Fruit fly (Drosophila melanogaster) whole organism, embryonic: ENCODE results near the gene udt.

ENCODE experiments used
- CG1024 ChIP-seq: fragments of 200-800 bp; sonication (Bioruptor generic); IDR thresholded peaks from 2 replicates; pipeline ENCODE4 v1.3.6; 2022; ENCODE audit warnings: missing biosample characterization, missing genetic modification characterization
- CG11456 ChIP-seq: fragments of 200-800 bp; sonication (Bioruptor generic); IDR thresholded peaks from 3 replicates; pipeline ENCODE4 v1.3.6; 2022; ENCODE audit warnings: missing biosample characterization, missing genetic modification characterization
- CG13123 ChIP-seq: fragments of 200-800 bp; sonication (Bioruptor generic); optimal IDR thresholded peaks from 2 replicates; lab custom pipeline; 2016; ENCODE audit warnings: missing biosample characterization, missing genetic modification characterization
- CG13287 ChIP-seq: fragments of 200-800 bp; sonication (Bioruptor generic); IDR thresholded peaks from 2 replicates; pipeline ENCODE4 v1.3.6; 2022; ENCODE audit warnings: missing biosample characterization, missing genetic modification characterization; ENCODE audit not compliant: partially characterized antibody
- CG15073 ChIP-seq: fragments of 200-800 bp; sonication (Bioruptor generic); optimal IDR thresholded peaks from 2 replicates; lab custom pipeline; 2016; ENCODE audit warnings: missing biosample characterization, missing genetic modification characterization
- CG16863 ChIP-seq: fragments of 200-800 bp; sonication (Bioruptor generic); optimal IDR thresholded peaks from 3 replicates; lab custom pipeline; 2016; ENCODE audit warnings: missing biosample characterization, missing genetic modification characterization
- CG17186 ChIP-seq: fragments of 200-800 bp; sonication (Bioruptor generic); optimal IDR thresholded peaks from 3 replicates; lab custom pipeline; 2017; ENCODE audit warnings: missing biosample characterization, missing genetic modification reagents, missing genetic modification characterization
- CG17328 ChIP-seq: fragments of 200-800 bp; sonication (Bioruptor generic); IDR thresholded peaks from 2 replicates; pipeline ENCODE4 v1.3.6; 2022; ENCODE audit warnings: missing biosample characterization, missing genetic modification characterization
- CG17829 ChIP-seq: fragments of 200-800 bp; optimal IDR thresholded peaks from 2 replicates; lab custom pipeline; 2019; ENCODE audit warnings: missing biosample characterization, mild to moderate bottlenecking, missing genetic modification characterization, moderate library complexity
- CG30403 ChIP-seq: fragments of 200-800 bp; sonication (Bioruptor generic); optimal IDR thresholded peaks from 3 replicates; lab custom pipeline; 2016; ENCODE audit warnings: missing biosample characterization, missing genetic modification characterization
- CG31441 ChIP-seq: fragments of 200-800 bp; sonication (Bioruptor generic); IDR thresholded peaks from 2 replicates; pipeline ENCODE4 v1.3.6; 2022; ENCODE audit warnings: missing biosample characterization, missing genetic modification characterization
- CG3163 ChIP-seq: fragments of 200-800 bp; sonication (Bioruptor generic); optimal IDR thresholded peaks from 3 replicates; lab custom pipeline; 2016; ENCODE audit warnings: missing biosample characterization, missing genetic modification characterization
- CG33213 ChIP-seq: fragments of 200-800 bp; sonication (Bioruptor generic); optimal IDR thresholded peaks from 3 replicates; lab custom pipeline; 2016; ENCODE audit warnings: missing biosample characterization, missing genetic modification characterization
- CG33557 ChIP-seq: fragments of 200-800 bp; sonication (Bioruptor generic); optimal IDR thresholded peaks from 2 replicates; lab custom pipeline; 2019; ENCODE audit warnings: missing biosample characterization, mild to moderate bottlenecking, missing genetic modification characterization, moderate library complexity
- CG34376 ChIP-seq: fragments of 200-800 bp; sonication (Bioruptor generic); optimal IDR thresholded peaks from 2 replicates; lab custom pipeline; 2018; ENCODE audit warnings: missing biosample characterization, mild to moderate bottlenecking, missing genetic modification characterization
- CG42726 ChIP-seq: fragments of 200-800 bp; sonication (Bioruptor generic); IDR thresholded peaks from 2 replicates; pipeline ENCODE4 v1.3.6; 2022; ENCODE audit warnings: missing biosample characterization, missing genetic modification characterization; ENCODE audit not compliant: partially characterized antibody
- CG4617 ChIP-seq: fragments of 200-800 bp; sonication (Bioruptor generic); optimal IDR thresholded peaks from 3 replicates; lab custom pipeline; 2016; ENCODE audit warnings: missing biosample characterization, missing genetic modification characterization, borderline replicate concordance
- CG4820 ChIP-seq: fragments of 200-800 bp; sonication (Bioruptor generic); optimal IDR thresholded peaks from 3 replicates; lab custom pipeline; 2016; ENCODE audit warnings: missing biosample characterization, missing genetic modification characterization
- CG7963 ChIP-seq: fragments of 200-800 bp; sonication (Bioruptor generic); IDR thresholded peaks from 3 replicates; pipeline ENCODE4 v1.3.6; 2022; ENCODE audit warnings: missing biosample characterization, missing genetic modification characterization; ENCODE audit not compliant: partially characterized antibody
- CG8290 ChIP-seq, 3 experiments: fragments of 200-800 bp; sonication (Bioruptor generic); optimal IDR thresholded peaks; 2 replicates each; lab custom pipeline; 2016 to 2019; ENCODE audit warnings: missing biosample characterization in 3 of 3, missing genetic modification characterization in 3 of 3, mild to moderate bottlenecking in 2 of 3, moderate library complexity in 1 of 3
- CG8359 ChIP-seq: fragments of 200-800 bp; sonication (Bioruptor generic); optimal IDR thresholded peaks from 2 replicates; lab custom pipeline; 2017; ENCODE audit warnings: missing biosample characterization, mild to moderate bottlenecking, missing genetic modification characterization, borderline replicate concordance
- CG8924 ChIP-seq: fragments of 200-800 bp; optimal IDR thresholded peaks from 3 replicates; lab custom pipeline; 2019; ENCODE audit warnings: missing biosample characterization, mild to moderate bottlenecking, missing genetic modification characterization, moderate library complexity
- CG9437 ChIP-seq: fragments of 200-800 bp; sonication (Bioruptor generic); optimal IDR thresholded peaks from 2 replicates; lab custom pipeline; 2018; ENCODE audit warnings: missing biosample characterization, mild to moderate bottlenecking, missing genetic modification characterization
- ERR ChIP-seq: fragments of 200-800 bp; sonication (Bioruptor generic); optimal IDR thresholded peaks from 2 replicates; lab custom pipeline; 2016; ENCODE audit warnings: missing biosample characterization, missing genetic modification characterization
- Fer3 ChIP-seq: fragments of 200-800 bp; sonication (Bioruptor generic); optimal IDR thresholded peaks from 2 replicates; lab custom pipeline; 2018; ENCODE audit warnings: missing biosample characterization, mild to moderate bottlenecking, missing genetic modification characterization, moderate library complexity
- Gug ChIP-seq: fragments of 200-800 bp; sonication (Bioruptor generic); IDR thresholded peaks from 4 replicates; pipeline ENCODE4 v1.3.6; 2022; ENCODE audit warnings: missing biosample characterization, missing genetic modification characterization
- Mad ChIP-seq: fragments of 200-800 bp; sonication (Bioruptor generic); optimal IDR thresholded peaks from 2 replicates; lab custom pipeline; 2016; ENCODE audit warnings: missing biosample characterization, missing genetic modification characterization
- Myb ChIP-seq: fragments of 200-800 bp; sonication (Bioruptor generic); optimal IDR thresholded peaks from 2 replicates; lab custom pipeline; 2016; ENCODE audit warnings: missing biosample characterization, missing genetic modification characterization
- NC2β ChIP-seq: fragments of 200-800 bp; sonication (Bioruptor generic); optimal IDR thresholded peaks from 2 replicates; lab custom pipeline; 2016; ENCODE audit warnings: missing biosample characterization, missing genetic modification characterization
- Nf-YB ChIP-seq: fragments of 200-800 bp; sonication (Bioruptor generic); optimal IDR thresholded peaks from 3 replicates; lab custom pipeline; 2019; ENCODE audit warnings: missing biosample characterization, mild to moderate bottlenecking, missing genetic modification characterization, moderate library complexity
- Optix ChIP-seq: fragments of 200-800 bp; sonication (Bioruptor generic); IDR thresholded peaks from 3 replicates; pipeline ENCODE4 v1.3.6; 2022; ENCODE audit warnings: missing biosample characterization, missing genetic modification characterization
- Scr ChIP-seq: fragments of 200-800 bp; sonication (Bioruptor generic); IDR thresholded peaks from 2 replicates; pipeline ENCODE4 v1.3.6; 2022; ENCODE audit warnings: missing biosample characterization, missing genetic modification characterization; ENCODE audit not compliant: partially characterized antibody
- Sin3A ChIP-seq: fragments of >200 bp; optimal IDR thresholded peaks from 2 replicates; lab custom pipeline; 2018
- ase ChIP-seq: fragments of 200-800 bp; sonication (Bioruptor generic); IDR thresholded peaks from 3 replicates; pipeline ENCODE4 v1.3.6; 2022; ENCODE audit warnings: missing biosample characterization, missing genetic modification characterization
- bbx ChIP-seq: fragments of 200-800 bp; sonication (Bioruptor generic); IDR thresholded peaks from 2 replicates; pipeline ENCODE4 v1.3.6; 2022; ENCODE audit warnings: missing biosample characterization, missing genetic modification characterization; ENCODE audit not compliant: partially characterized antibody
- bowl ChIP-seq: fragments of 200-800 bp; sonication (Bioruptor generic); IDR thresholded peaks from 2 replicates; pipeline ENCODE4 v1.3.6; 2022; ENCODE audit warnings: missing biosample characterization, missing genetic modification characterization
- ci ChIP-seq: fragments of 200-800 bp; sonication (Bioruptor generic); IDR thresholded peaks from 3 replicates; pipeline ENCODE4 v1.3.6; 2022; ENCODE audit warnings: missing biosample characterization, missing genetic modification characterization
- crp ChIP-seq, 2 experiments: fragments of 200-800 bp; sonication (Bioruptor generic); optimal IDR thresholded peaks; 2 replicates in 1 of 2; 3 replicates in 1 of 2; lab custom pipeline; 2017; ENCODE audit warnings: missing biosample characterization in 2 of 2, missing genetic modification characterization in 2 of 2, mild to moderate bottlenecking in 1 of 2, moderate library complexity in 1 of 2
- emc ChIP-seq: fragments of 200-800 bp; sonication (Bioruptor generic); optimal IDR thresholded peaks from 2 replicates; lab custom pipeline; 2016; ENCODE audit warnings: missing biosample characterization, missing genetic modification characterization
- exex ChIP-seq: fragments of 200-800 bp; sonication (Bioruptor generic); optimal IDR thresholded peaks from 4 replicates; lab custom pipeline; 2018; ENCODE audit warnings: missing biosample characterization, mild to moderate bottlenecking, missing genetic modification characterization, moderate library complexity
- grau ChIP-seq: fragments of 200-800 bp; optimal IDR thresholded peaks from 3 replicates; lab custom pipeline; 2019; ENCODE audit warnings: missing biosample characterization, mild to moderate bottlenecking, missing genetic modification characterization, moderate library complexity
- gsb-n ChIP-seq: fragments of 200-800 bp; sonication (Bioruptor generic); optimal IDR thresholded peaks from 3 replicates; lab custom pipeline; 2018; ENCODE audit warnings: missing biosample characterization, mild to moderate bottlenecking, missing genetic modification characterization
- jumu ChIP-seq: fragments of 200-800 bp; sonication (Bioruptor generic); optimal IDR thresholded peaks from 3 replicates; lab custom pipeline; 2016; ENCODE audit warnings: missing biosample characterization, missing genetic modification characterization
- nmo ChIP-seq: fragments of 200-800 bp; sonication (Bioruptor generic); optimal IDR thresholded peaks from 2 replicates; lab custom pipeline; 2018; ENCODE audit warnings: missing biosample characterization, mild to moderate bottlenecking, missing genetic modification characterization, moderate library complexity
- phol ChIP-seq: fragments of 200-800 bp; sonication (Bioruptor generic); optimal IDR thresholded peaks from 3 replicates; lab custom pipeline; 2018; ENCODE audit warnings: missing biosample characterization, mild to moderate bottlenecking, missing genetic modification characterization, moderate library complexity
- pzg ChIP-seq: fragments of 200-800 bp; sonication (Bioruptor generic); optimal IDR thresholded peaks from 3 replicates; lab custom pipeline; 2018; ENCODE audit warnings: missing biosample characterization, mild to moderate bottlenecking, missing genetic modification characterization, moderate library complexity
- shn ChIP-seq: fragments of 200-800 bp; sonication (Bioruptor generic); optimal IDR thresholded peaks from 3 replicates; lab custom pipeline; 2016; ENCODE audit warnings: missing biosample characterization, missing genetic modification characterization
- tll ChIP-seq, 2 experiments: fragments of 200-800 bp in 1 of 2; fragments of >200 bp in 1 of 2; sonication (Bioruptor generic) in 1 of 2; optimal IDR thresholded peaks; 2 replicates each; lab custom pipeline; 2017 to 2019; ENCODE audit warnings: missing biosample characterization in 2 of 2, missing genetic modification characterization in 2 of 2, mild to moderate bottlenecking in 1 of 2, moderate library complexity in 1 of 2
- z ChIP-seq: fragments of 200-800 bp; sonication (Bioruptor generic); IDR thresholded peaks from 3 replicates; pipeline ENCODE4 v1.3.6; 2022; ENCODE audit warnings: missing biosample characterization, missing genetic modification characterization

udt gene

DNA sequence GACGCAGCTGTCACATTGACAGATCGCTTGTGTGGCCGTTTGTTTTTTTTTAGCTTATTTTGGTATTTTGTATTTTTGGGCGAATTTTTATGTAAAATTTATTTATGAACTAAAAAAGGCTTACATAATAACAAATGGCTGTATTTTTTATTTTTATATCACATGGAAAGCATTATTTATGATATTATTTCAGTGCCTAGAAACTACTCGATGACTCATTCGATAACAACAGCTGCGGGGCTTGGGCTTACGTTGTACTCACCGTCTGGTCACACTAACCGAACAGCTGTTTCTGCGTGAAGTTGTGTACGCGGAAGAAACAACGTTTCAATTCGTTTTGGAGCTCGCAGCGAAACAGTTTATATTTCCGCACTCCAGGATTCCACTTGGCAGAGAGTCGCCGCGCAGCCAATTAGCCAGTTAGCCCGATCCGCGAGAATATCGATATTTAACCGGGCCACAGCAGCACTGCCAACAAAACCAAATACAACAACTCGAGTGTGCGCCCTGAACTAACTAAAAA is 30.0 kb downstream of the udt start, which contains the start of the genes Hmgcr and Rpn9 (continued):
- TF ChIP-seq nmo (GFP tag; lab: Kevin White, UChicago) (peak; percentile 67), Nf-YB (GFP tag; lab: Kevin White, UChicago) (peak; percentile 27), emc (GFP tag; lab: Kevin White, UChicago) (no peak), Optix (GFP tag; lab: Robert Waterston, UW) (no peak), gsb-n (tag; lab: Kevin White, UChicago) (peak; percentile 49), CG17829 (tag; lab: Kevin White, UChicago) (peak; percentile 43), CG13123 (no peak), CG1024 (no peak), jumu (peak; percentile 8), bowl (GFP tag; lab: Robert Waterston, UW) (no peak), CG8359 (peak; percentile 9), CG33557 (GFP tag; lab: Kevin White, UChicago) (peak; percentile 24), z (GFP tag; lab: Robert Waterston, UW) (no peak), Fer3 (tag; lab: Kevin White, UChicago) (peak; percentile 3), exex (tag; lab: Kevin White, UChicago) (peak; percentile 17), CG30403 (GFP tag; lab: Kevin White, UChicago) (peak; percentile 13), CG42726 (GFP tag; lab: Robert Waterston, UW) (peak; percentile 17; the same call in 1 of the 2 replicates), CG13287 (peak; percentile 57; the same call in 1 of the 2 replicates), CG15073 (GFP tag; lab: Kevin White, UChicago) (no peak), CG8290 (GFP tag; optimal IDR thresholded peaks at IDR 0.05; lab: Kevin White, UChicago) (peak; percentile 8), CG8290 (tag; optimal IDR thresholded peaks at IDR 0.05; lab: Kevin White, UChicago) (peak in 1 of 2 experiments; percentile 47), CG16863 (no peak), ase (no peak), CG31441 (GFP tag; lab: Robert Waterston, UW) (peak; percentile 42), CG4820 (GFP tag; lab: Kevin White, UChicago) (no peak), CG8924 (tag; lab: Kevin White, UChicago) (peak; percentile 44), grau (tag; lab: Kevin White, UChicago) (peak; percentile 26), CG17328 (GFP tag; lab: Robert Waterston, UW) (peak; percentile 38; the same call in 1 of the 2 replicates), Mad (GFP tag; lab: Kevin White, UChicago) (peak; percentile 31), ERR (GFP tag; lab: Kevin White, UChicago) (peak; percentile 11), Gug (GFP tag; lab: Robert Waterston, UW) (no peak), CG4617 (GFP tag; lab: Kevin White, UChicago) (peak; percentile 41), CG9437 (peak; percentile 58), Myb (GFP tag; lab: Kevin White, UChicago) (no peak), CG17186 (GFP tag; lab: Kevin White, UChicago) (peak; percentile 62), CG7963 (GFP tag; lab: Robert Waterston, UW) (0 out of 3 replicates have a peak, but pooled peaks have one; percentile 22), Sin3A (lab: Kevin White, UChicago) (peak; percentile 95), CG11456 (GFP tag; lab: Robert Waterston, UW) (no peak), ci (peak; percentile 65; the same call in 2 of the 3 replicates), Scr (GFP tag; lab: Robert Waterston, UW) (0 out of 2 replicates have a peak, but pooled peaks have one; percentile 24), crp (GFP tag; optimal IDR thresholded peaks at IDR 0.05; lab: Kevin White, UChicago) (peak; percentile 85 to 98), shn (GFP tag; lab: Kevin White, UChicago) (peak; percentile 27), bbx (GFP tag; lab: Robert Waterston, UW) (peak; percentile 67; the same call in 1 of the 2 replicates), CG34376 (GFP tag; lab: Kevin White, UChicago) (peak; percentile 21), CG3163 (GFP tag; lab: Kevin White, UChicago) (no peak), tll (GFP tag; optimal IDR thresholded peaks at IDR 0.05; lab: Kevin White, UChicago) (peak in 1 of 2 experiments; percentile 29), CG33213 (GFP tag; lab: Kevin White, UChicago) (peak; percentile 15), NC2β (GFP tag; lab: Kevin White, UChicago) (peak; percentile 55), phol (tag; lab: Kevin White, UChicago) (peak; percentile 65), pzg (GFP tag; lab: Kevin White, UChicago) (peak; percentile 90)
